Worm (Caenorhabditis elegans) whole organism, L2 larva: ENCODE results near the gene srd-10.

Experiments used
- Y55F3AM.14 ChIP-seq: fragments of 200-800 bp; sonication (Bioruptor generic); optimal IDR thresholded peaks from 2 replicates; lab custom pipeline; 2018; ENCODE audit warnings: mild to moderate bottlenecking, missing genetic modification characterization, missing compliant biosample characterization
- blmp-1 ChIP-seq: sonication (generic microtip); optimal IDR thresholded peaks from 2 replicates; lab custom pipeline; 2017; ENCODE audit warnings: missing genetic modification characterization, mild to moderate bottlenecking, missing compliant biosample characterization, antibody characterized with exemption, moderate library complexity; ENCODE audit not compliant: insufficient read depth
- ceh-82 ChIP-seq: fragments of 150-350 bp; optimal IDR thresholded peaks from 2 replicates; lab custom pipeline; 2014; ENCODE audit warnings: missing biosample characterization, missing genetic modification characterization
- crh-2 ChIP-seq: sonication (generic microtip); optimal IDR thresholded peaks from 2 replicates; lab custom pipeline; 2017; ENCODE audit warnings: missing biosample characterization, missing genetic modification characterization
- dmd-4 ChIP-seq: sonication (generic microtip); optimal IDR thresholded peaks from 2 replicates; lab custom pipeline; 2017; ENCODE audit warnings: missing biosample characterization, missing genetic modification characterization
- elt-1 ChIP-seq: fragments of 150-350 bp; optimal IDR thresholded peaks from 2 replicates; lab custom pipeline; 2014; ENCODE audit warnings: missing biosample characterization, missing genetic modification characterization
- mab-5 ChIP-seq: fragments of 150-350 bp; optimal IDR thresholded peaks from 2 replicates; lab custom pipeline; 2014; ENCODE audit warnings: missing biosample characterization, missing genetic modification characterization
- mbf-1 ChIP-seq: sonication (generic microtip); optimal IDR thresholded peaks from 2 replicates; lab custom pipeline; 2017; ENCODE audit warnings: missing biosample characterization, missing genetic modification characterization
- nhr-129 ChIP-seq: fragments of 150-350 bp; optimal IDR thresholded peaks from 2 replicates; lab custom pipeline; 2014; ENCODE audit warnings: missing biosample characterization, missing genetic modification characterization
- nhr-23 ChIP-seq: fragments of 150-350 bp; optimal IDR thresholded peaks from 2 replicates; lab custom pipeline; 2014; ENCODE audit warnings: missing biosample characterization, missing genetic modification reagents, missing genetic modification characterization
- nhr-237 ChIP-seq: fragments of 150-350 bp; optimal IDR thresholded peaks from 2 replicates; lab custom pipeline; 2014; ENCODE audit warnings: missing biosample characterization, missing genetic modification characterization
- nhr-6 ChIP-seq: fragments of 150-350 bp; optimal IDR thresholded peaks from 2 replicates; lab custom pipeline; 2014; ENCODE audit warnings: missing biosample characterization, missing genetic modification characterization
- nhr-77 ChIP-seq: fragments of 150-350 bp; optimal IDR thresholded peaks from 2 replicates; lab custom pipeline; 2014; ENCODE audit warnings: missing biosample characterization, missing genetic modification characterization
- sem-4 ChIP-seq: fragments of 150-350 bp; optimal IDR thresholded peaks from 2 replicates; lab custom pipeline; 2014; ENCODE audit warnings: missing biosample characterization, missing genetic modification reagents, missing genetic modification characterization
- sma-3 ChIP-seq: sonication (generic microtip); optimal IDR thresholded peaks from 2 replicates; lab custom pipeline; 2016; ENCODE audit warnings: missing genetic modification reagents, missing genetic modification characterization, missing compliant biosample characterization
- unc-55 ChIP-seq: fragments of 150-350 bp; sonication (generic microtip); optimal IDR thresholded peaks from 3 replicates; lab custom pipeline; 2014; ENCODE audit warnings: missing biosample characterization, missing genetic modification reagents, missing genetic modification characterization
- unc-62 ChIP-seq: fragments of 150-350 bp; optimal IDR thresholded peaks from 2 replicates; lab custom pipeline; 2014; ENCODE audit warnings: missing biosample characterization, missing genetic modification reagents, missing genetic modification characterization
- ztf-11 ChIP-seq: sonication (generic microtip); optimal IDR thresholded peaks from 2 replicates; lab custom pipeline; 2017; ENCODE audit warnings: missing biosample characterization, missing genetic modification characterization

srd-10 gene

DNA sequence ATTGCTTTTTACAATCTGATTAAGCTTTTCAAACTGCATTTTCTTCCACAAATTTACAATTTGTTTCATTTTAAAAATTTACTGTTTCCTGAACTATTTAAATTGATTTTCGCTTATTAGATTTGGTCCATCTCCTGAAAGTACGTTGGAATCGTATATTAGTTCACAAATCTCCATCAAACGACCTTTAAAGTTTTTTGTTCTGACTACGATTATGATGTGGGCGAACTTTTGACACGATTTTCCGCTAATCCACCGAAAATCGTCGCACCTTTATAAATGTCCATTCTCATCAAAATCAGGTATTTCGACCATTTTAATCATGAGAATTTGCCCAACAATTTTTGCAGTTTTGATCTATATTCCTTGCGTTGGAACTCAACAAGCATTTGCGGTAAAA is 48.7 kb downstream of the srd-10 start, which contains the start of gene C08F11.1:
Gene C08F11.1, plus strand, starts transcription at position 301 of the 400 bp plus-strand sequence.
- TF ChIP-seq sem-4 (tag; lab: Kevin White, UChicago) = no peak
- no peak for TF ChIP-seq mab-5 (tag; lab: Kevin White, UChicago)
- TF ChIP-seq ztf-11 (tag; lab: Kevin White, UChicago) = no peak
- TF ChIP-seq unc-55 (GFP tag; lab: Kevin White, UChicago) = no peak
- no peak for TF ChIP-seq ceh-82
- TF ChIP-seq unc-62 (GFP tag; lab: Kevin White, UChicago) = no peak
- TF ChIP-seq mbf-1 = no peak
- TF ChIP-seq sma-3 (GFP tag; lab: Kevin White, UChicago) = no peak
- no peak for TF ChIP-seq nhr-129 (tag; lab: Kevin White, UChicago)
- no peak for TF ChIP-seq crh-2 (tag; lab: Kevin White, UChicago)
- TF ChIP-seq elt-1 (tag; lab: Kevin White, UChicago) = no peak
- no peak for TF ChIP-seq nhr-237 (tag; lab: Kevin White, UChicago)
- no peak for TF ChIP-seq nhr-6 (tag; lab: Kevin White, UChicago)
- no peak for TF ChIP-seq blmp-1
- no peak for TF ChIP-seq nhr-23 (tag; lab: Kevin White, UChicago)
- TF ChIP-seq Y55F3AM.14 = no peak
- TF ChIP-seq dmd-4 (tag; lab: Kevin White, UChicago) = no peak
- no peak for TF ChIP-seq nhr-77 (tag; lab: Kevin White, UChicago)
